Worm (Caenorhabditis elegans) whole organism, L3 larva: ENCODE results near the gene fat-2.

Experiments used
- nhr-25 ChIP-seq: sonication (generic microtip); optimal IDR thresholded peaks from 2 replicates; lab custom pipeline; 2017; ENCODE audit warnings: missing biosample characterization, missing genetic modification characterization
- snpc-4 ChIP-seq: fragments of 150-350 bp; optimal IDR thresholded peaks from 2 replicates; lab custom pipeline; 2014; ENCODE audit warnings: missing biosample characterization, missing genetic modification characterization

- no peak for TF ChIP-seq nhr-25
- TF ChIP-seq snpc-4, result no peak
Observed at ce11 chrIV:13356005-13356404, 32.3 kb downstream of the fat-2 start.
